Worm (Caenorhabditis elegans) whole organism, L3 larva: ENCODE measurements around the gene rho-1.
"Not testable (repeated sequence)": the region's sequence is repeated elsewhere in the genome, so short reads cannot be mapped to it uniquely, and the experiment has no call there.

Source experiments
- R02D3.7 ChIP-seq: fragments of 150-350 bp; optimal IDR thresholded peaks from 2 replicates; lab custom pipeline; 2014; ENCODE audit warnings: missing biosample characterization, missing genetic modification characterization
- ama-1 ChIP-seq: fragments of 150-350 bp; optimal IDR thresholded peaks from 2 replicates; lab custom pipeline; 2018
- ceh-16 ChIP-seq: sonication (generic microtip); optimal IDR thresholded peaks from 2 replicates; lab custom pipeline; 2017; ENCODE audit warnings: missing biosample characterization, missing genetic modification characterization
- ceh-82 ChIP-seq: fragments of 150-350 bp; optimal IDR thresholded peaks from 2 replicates; lab custom pipeline; 2014; ENCODE audit warnings: missing biosample characterization, missing genetic modification characterization
- ceh-9 ChIP-seq: sonication (generic microtip); optimal IDR thresholded peaks from 2 replicates; lab custom pipeline; 2018; ENCODE audit warnings: missing biosample characterization, missing genetic modification characterization
- elt-2 ChIP-seq: sonication (generic microtip); optimal IDR thresholded peaks from 2 replicates; lab custom pipeline; 2016; ENCODE audit warnings: missing genetic modification reagents, mild to moderate bottlenecking, missing genetic modification characterization, missing compliant biosample characterization
- elt-3 ChIP-seq, 3 experiments: fragments of 150-350 bp in 1 of 3; sonication (generic microtip) in 2 of 3; optimal IDR thresholded peaks; 2 replicates in 2 of 3; 4 replicates in 1 of 3; lab custom pipeline; 2014 to 2017; ENCODE audit warnings: missing biosample characterization in 3 of 3, missing genetic modification characterization in 3 of 3
- eor-1 ChIP-seq, 2 experiments: fragments of 150-350 bp; optimal IDR thresholded peaks; 2 replicates each; lab custom pipeline; 2014 to 2018; ENCODE audit warnings: missing biosample characterization in 2 of 2, missing genetic modification characterization in 2 of 2
- fkh-2 ChIP-seq: fragments of 150-350 bp; optimal IDR thresholded peaks from 2 replicates; lab custom pipeline; 2014; ENCODE audit warnings: missing biosample characterization, missing genetic modification reagents, missing genetic modification characterization
- fos-1 ChIP-seq: fragments of 150-350 bp; optimal IDR thresholded peaks from 2 replicates; lab custom pipeline; 2014; ENCODE audit warnings: missing biosample characterization, missing genetic modification characterization
- hmg-11 ChIP-seq: sonication (generic microtip); optimal IDR thresholded peaks from 2 replicates; lab custom pipeline; 2016; ENCODE audit warnings: missing genetic modification characterization, missing compliant biosample characterization
- jun-1 ChIP-seq: fragments of 150-350 bp; optimal IDR thresholded peaks from 2 replicates; lab custom pipeline; 2014; ENCODE audit warnings: missing biosample characterization, missing genetic modification reagents, missing genetic modification characterization
- lin-15B ChIP-seq: fragments of 150-350 bp; optimal IDR thresholded peaks from 2 replicates; lab custom pipeline; 2014; ENCODE audit warnings: missing biosample characterization, missing genetic modification characterization
- lin-39 ChIP-seq: fragments of 150-350 bp; optimal IDR thresholded peaks from 2 replicates; lab custom pipeline; 2018; ENCODE audit warnings: missing biosample characterization, missing genetic modification reagents, missing genetic modification characterization
- mdl-1 ChIP-seq: fragments of 150-350 bp; optimal IDR thresholded peaks from 2 replicates; lab custom pipeline; 2014; ENCODE audit warnings: missing biosample characterization, missing genetic modification characterization
- nfya-1 ChIP-seq: sonication (generic microtip); optimal IDR thresholded peaks from 2 replicates; lab custom pipeline; 2017; ENCODE audit warnings: missing genetic modification characterization, mild to moderate bottlenecking, missing compliant biosample characterization, antibody characterized with exemption, moderate library complexity; ENCODE audit not compliant: insufficient read depth
- nhr-11 ChIP-seq: fragments of 150-350 bp; optimal IDR thresholded peaks from 2 replicates; lab custom pipeline; 2014; ENCODE audit warnings: missing biosample characterization, missing genetic modification characterization
- nhr-12 ChIP-seq: fragments of 150-350 bp; optimal IDR thresholded peaks from 2 replicates; lab custom pipeline; 2014; ENCODE audit warnings: missing biosample characterization, missing genetic modification characterization
- nhr-23 ChIP-seq: fragments of 150-350 bp; optimal IDR thresholded peaks from 2 replicates; lab custom pipeline; 2014; ENCODE audit warnings: missing biosample characterization, missing genetic modification reagents, missing genetic modification characterization
- nhr-25 ChIP-seq: sonication (generic microtip); optimal IDR thresholded peaks from 2 replicates; lab custom pipeline; 2017; ENCODE audit warnings: missing biosample characterization, missing genetic modification characterization
- nhr-28 ChIP-seq: fragments of 150-350 bp; optimal IDR thresholded peaks from 2 replicates; lab custom pipeline; 2014; ENCODE audit warnings: missing biosample characterization, missing genetic modification characterization
- nhr-43 ChIP-seq: sonication (generic microtip); optimal IDR thresholded peaks from 2 replicates; lab custom pipeline; 2016; ENCODE audit warnings: mild to moderate bottlenecking, missing genetic modification characterization, missing compliant biosample characterization; ENCODE audit not compliant: poor library complexity, severe bottlenecking
- nhr-76 ChIP-seq: fragments of 150-350 bp; sonication (generic microtip); optimal IDR thresholded peaks from 5 replicates; lab custom pipeline; 2014; ENCODE audit warnings: missing biosample characterization, missing genetic modification characterization
- pqm-1 ChIP-seq: fragments of 150-350 bp; optimal IDR thresholded peaks from 2 replicates; lab custom pipeline; 2017; ENCODE audit warnings: missing biosample characterization, missing genetic modification characterization, inconsistent platforms
- skn-1 ChIP-seq: fragments of 150-350 bp; optimal IDR thresholded peaks from 2 replicates; lab custom pipeline; 2014; ENCODE audit warnings: missing biosample characterization, missing genetic modification characterization
- snpc-4 ChIP-seq: fragments of 150-350 bp; optimal IDR thresholded peaks from 2 replicates; lab custom pipeline; 2014; ENCODE audit warnings: missing biosample characterization, missing genetic modification characterization
- tbx-2 ChIP-seq: sonication (generic microtip); optimal IDR thresholded peaks from 2 replicates; lab custom pipeline; 2016; ENCODE audit warnings: mild to moderate bottlenecking, missing genetic modification characterization, missing compliant biosample characterization
- unc-39 ChIP-seq: sonication (generic microtip); optimal IDR thresholded peaks from 4 replicates; lab custom pipeline; 2017; ENCODE audit warnings: missing biosample characterization, missing genetic modification characterization
- zag-1 ChIP-seq: fragments of 150-350 bp; optimal IDR thresholded peaks from 2 replicates; lab custom pipeline; 2014; ENCODE audit warnings: missing biosample characterization, missing genetic modification characterization
- ztf-11 ChIP-seq: fragments of 150-350 bp; optimal IDR thresholded peaks from 2 replicates; lab custom pipeline; 2014; ENCODE audit warnings: missing biosample characterization, missing genetic modification characterization

The rho-1 gene

ce11 chrIV:16525018-16525417, 36.2 kb upstream of the rho-1 start:
- TF ChIP-seq pqm-1 (tag; lab: Kevin White, UChicago) (peak; percentile 46), elt-2 (tag; lab: Kevin White, UChicago) (peak; percentile 73), R02D3.7 (tag; lab: Kevin White, UChicago) (no peak), tbx-2 (no peak), nfya-1 (tag; lab: Kevin White, UChicago) (no peak), ceh-16 (tag; lab: Kevin White, UChicago) (no peak), lin-15B (tag; lab: Kevin White, UChicago) (no peak)
- TF ChIP-seq, all 47 proteins: peak for 2

- TF ChIP-seq mdl-1 (tag; lab: Kevin White, UChicago); elt-3 (tag; optimal IDR thresholded peaks at IDR 0.05; lab: Kevin White, UChicago); lin-39 (tag; lab: Kevin White, UChicago): not testable (repeated sequence)
Measured at ce11 chrIV:16507132-16507531, 18.3 kb upstream of the rho-1 start, which contains the start of gene Y51H4A.935. TSS of gene Y51H4A.935 (minus strand) at chrIV:16507232.

- TF ChIP-seq ceh-16 (tag; lab: Kevin White, UChicago) (no peak), nfya-1 (tag; lab: Kevin White, UChicago) (no peak), tbx-2 (no peak), skn-1 (tag; lab: Kevin White, UChicago) (no peak), fos-1 (no peak), eor-1 (tag; optimal IDR thresholded peaks at IDR 0.05; lab: Kevin White, UChicago) (no peak), hmg-11 (tag; lab: Kevin White, UChicago) (no peak), unc-39 (tag; lab: Kevin White, UChicago) (no peak), jun-1 (tag; lab: Kevin White, UChicago) (no peak), snpc-4 (no peak), nhr-28 (no peak), zag-1 (no peak), lin-15B (tag; lab: Kevin White, UChicago) (no peak), mdl-1 (tag; lab: Kevin White, UChicago) (no peak)
Measured at ce11 chrIV:16505632-16506203, 16.9 kb upstream of the rho-1 start, which contains the start of gene zip-7. TSS of gene zip-7 (minus strand) at chrIV:16505682.

- TF ChIP-seq snpc-4 (peak; percentile 20), tbx-2 (no peak), ama-1 (lab: Kevin White, UChicago) (no peak)
Measured at ce11 chrIV:16503590-16504217, 14.9 kb upstream of the rho-1 start.

- no peak for TF ChIP-seq hmg-11 (tag; lab: Kevin White, UChicago)
- TF ChIP-seq nhr-23 (tag; lab: Kevin White, UChicago): no peak
- TF ChIP-seq lin-39 (tag; lab: Kevin White, UChicago): no peak
- no peak for TF ChIP-seq nhr-43 (tag; lab: Kevin White, UChicago)
- TF ChIP-seq nhr-25: no peak
- no peak for TF ChIP-seq jun-1 (tag; lab: Kevin White, UChicago)
- TF ChIP-seq ceh-9: no peak
- TF ChIP-seq nhr-12 (tag; lab: Kevin White, UChicago): no peak
- TF ChIP-seq nhr-76 (tag; lab: Kevin White, UChicago): no peak
- TF ChIP-seq snpc-4: no peak
- TF ChIP-seq pqm-1 (tag; lab: Kevin White, UChicago): no peak
- no peak for TF ChIP-seq fkh-2 (tag; lab: Kevin White, UChicago)
- TF ChIP-seq elt-3 (tag; optimal IDR thresholded peaks at IDR 0.05; lab: Kevin White, UChicago): no peak
- TF ChIP-seq ceh-82 (tag; lab: Kevin White, UChicago): no peak
- TF ChIP-seq nhr-11 (tag; lab: Kevin White, UChicago): no peak
Measured at ce11 chrIV:16503049-16503448, 14.2 kb upstream of the rho-1 start.

- TF ChIP-seq skn-1 (tag; lab: Kevin White, UChicago): no peak
- TF ChIP-seq ztf-11 (tag; lab: Kevin White, UChicago): no peak
- TF ChIP-seq, all 47 proteins: peak for 0
Measured at ce11 chrIV:16502387-16502786, 13.6 kb upstream of the rho-1 start.
